Worm (Caenorhabditis elegans) whole organism, early embryonic: ENCODE measurements around the gene vha-5.

ENCODE experiments used
- ama-1 ChIP-seq: fragments of 150-350 bp; optimal IDR thresholded peaks from 2 replicates; lab custom pipeline; 2014
- ceh-13 ChIP-seq: fragments of 200-800 bp; sonication (Bioruptor generic); optimal IDR thresholded peaks from 2 replicates; lab custom pipeline; 2018; ENCODE audit warnings: mild to moderate bottlenecking, missing genetic modification characterization, missing compliant biosample characterization
- flt-1 ChIP-seq: fragments of 200-800 bp; sonication (Bioruptor generic); IDR thresholded peaks from 2 replicates; pipeline ENCODE4 v1.3.6; 2022; ENCODE audit warnings: missing genetic modification characterization, missing compliant biosample characterization
- tra-4 ChIP-seq: sonication (generic microtip); optimal IDR thresholded peaks from 2 replicates; lab custom pipeline; 2017; ENCODE audit warnings: missing genetic modification characterization, missing compliant biosample characterization

DNA sequence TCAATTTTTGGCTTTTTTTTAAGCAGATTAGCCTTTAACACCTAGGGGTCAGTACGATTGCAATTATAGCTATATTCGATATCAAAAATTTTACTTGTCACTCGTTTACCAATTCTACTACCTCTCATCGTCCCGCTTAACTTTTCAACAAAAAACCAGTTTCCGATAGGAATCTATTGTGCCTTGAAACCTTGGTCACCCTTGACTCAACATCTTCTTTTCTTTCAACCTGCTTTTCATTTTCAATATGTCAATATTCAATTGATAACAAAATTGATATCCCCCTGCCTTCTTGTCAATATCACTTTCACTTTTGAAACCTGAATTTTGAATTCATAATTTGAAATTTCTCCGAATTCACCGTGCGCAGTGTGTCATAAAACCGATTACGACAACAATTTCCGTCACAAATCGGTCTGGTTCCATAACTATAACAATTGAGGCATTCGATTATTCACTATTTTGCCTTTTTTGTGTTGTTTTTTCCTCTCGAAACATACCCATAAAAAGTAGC lies 1.1 kb upstream of the vha-5 start:
- TF ChIP-seq ceh-13 (no peak), ama-1 (lab: Kevin White, UChicago) (no peak), tra-4 (tag; lab: Kevin White, UChicago) (no peak), flt-1 (GFP tag; lab: Robert Waterston, UW) (no peak)
